Worm (Caenorhabditis elegans): ENCODE data around the gene fbxa-36.

The fbxa-36 gene

ce11 chrIII:1279197-1279596 lies 13.8 kb downstream of the fbxa-36 start:
- TF ChIP-seq nhr-71 (tag; optimal IDR thresholded peaks at IDR 0.05) (peak; percentile 42), zip-4 (GFP tag; optimal IDR thresholded peaks at IDR 0.05) (peak; percentile 55), nhr-20 (tag; optimal IDR thresholded peaks at IDR 0.05) (peak; percentile 37), pqm-1 (tag; optimal IDR thresholded peaks at IDR 0.05) (peak; percentile 95), sup-37 (GFP tag; optimal IDR thresholded peaks at IDR 0.05) (no peak), mdl-1 (tag; optimal IDR thresholded peaks at IDR 0.05) (peak in 1 of 2 experiments; percentile 27), ztf-4 (tag; optimal IDR thresholded peaks at IDR 0.05) (no peak), efl-1 (optimal IDR thresholded peaks at IDR 0.05) (no peak), efl-1 (GFP tag; optimal IDR thresholded peaks at IDR 0.05 in 1 of 2) (peak in 1 of 2 experiments; percentile 81), hpl-2 (GFP tag; optimal IDR thresholded peaks at IDR 0.05) (peak; percentile 53), lin-35 (GFP tag; optimal IDR thresholded peaks at IDR 0.05) (peak in 1 of 2 experiments; percentile 38), jun-1 (tag; optimal IDR thresholded peaks at IDR 0.05) (peak; percentile 51), ceh-63 (GFP tag; optimal IDR thresholded peaks at IDR 0.05) (no peak), ets-5 (GFP tag; IDR thresholded peaks at IDR 0.05) (no peak), elt-2 (tag; optimal IDR thresholded peaks at IDR 0.05) (peak; percentile 98), lsy-2 (tag; optimal IDR thresholded peaks at IDR 0.05) (peak in 1 of 2 experiments; percentile 29), pax-3 (tag; optimal IDR thresholded peaks at IDR 0.05) (peak; percentile 25), elt-3 (tag; optimal IDR thresholded peaks at IDR 0.05) (peak in 1 of 6 experiments; percentile 43), nhr-90 (tag; optimal IDR thresholded peaks at IDR 0.05; ENCODE audit: poor library complexity) (peak; percentile 3), sox-4 (tag; optimal IDR thresholded peaks at IDR 0.05) (no peak)

- TF ChIP-seq unc-98 (GFP tag; IDR thresholded peaks at IDR 0.05) (no peak), unc-62 (GFP tag; optimal IDR thresholded peaks at IDR 0.05) (no peak), mep-1 (tag; optimal IDR thresholded peaks at IDR 0.05) (no peak), ztf-4 (tag; optimal IDR thresholded peaks at IDR 0.05) (no peak)
Measured at ce11 chrIII:1275513-1275912, 17.5 kb downstream of the fbxa-36 start, which contains the start of gene fbxa-30. TSS of gene fbxa-30 (minus strand) at chrIII:1275613.

ce11 chrIII:1273655-1274328 lies 19.2 kb downstream of the fbxa-36 start, which contains the start of gene fbxa-29:
TSS of gene fbxa-29 (minus strand) at chrIII:1273705.
- TF ChIP-seq elt-2 (tag; optimal IDR thresholded peaks at IDR 0.05) (peak; percentile 8), C34B4.2 (tag; optimal IDR thresholded peaks at IDR 0.05) (no peak)

- peak; percentile 24 for TF ChIP-seq elt-2 (tag; optimal IDR thresholded peaks at IDR 0.05)
- peak in 1 of 2 experiments; percentile 27 for TF ChIP-seq lin-35 (GFP tag; optimal IDR thresholded peaks at IDR 0.05)
- TF ChIP-seq efl-1 (optimal IDR thresholded peaks at IDR 0.05), result no peak
- TF ChIP-seq efl-1 (GFP tag; optimal IDR thresholded peaks at IDR 0.05 in 1 of 2), result peak in 1 of 2 experiments; percentile 26
- no peak for TF ChIP-seq mab-9 (GFP tag; IDR thresholded peaks at IDR 0.05)
- no peak for TF ChIP-seq ets-5 (GFP tag; IDR thresholded peaks at IDR 0.05)
- no peak for TF ChIP-seq unc-86 (tag; optimal IDR thresholded peaks at IDR 0.05)
- TF ChIP-seq aly-2 (tag; optimal IDR thresholded peaks at IDR 0.05), result no peak
- TF ChIP-seq ces-1 (GFP tag; optimal IDR thresholded peaks at IDR 0.05), result no peak
- TF ChIP-seq Y116A8C.19 (tag; optimal IDR thresholded peaks at IDR 0.05; ENCODE audit: borderline replicate concordance), result no peak
Measured at ce11 chrIII:1271378-1271926, 21.6 kb downstream of the fbxa-36 start, which contains the start of gene fbxa-31. TSS of gene fbxa-31 (minus strand) at chrIII:1271428.

ce11 chrIII:1269156-1269555 lies 23.9 kb downstream of the fbxa-36 start, which contains the start of gene fbxa-32:
TSS of gene fbxa-32 (minus strand) at chrIII:1269256.
- peak; percentile 16 for TF ChIP-seq elt-2 (tag; optimal IDR thresholded peaks at IDR 0.05)
- TF ChIP-seq nhr-47 (tag; optimal IDR thresholded peaks at IDR 0.05), result no peak

All from whole organism, L1 larva.